Worm (Caenorhabditis elegans): Measurements from ENCODE around the gene add-2.

- TF ChIP-seq ama-1 (optimal IDR thresholded peaks at IDR 0.05) (peak; percentile 28), hmbx-1 (tag; optimal IDR thresholded peaks at IDR 0.05) (no peak), ets-7 (tag; optimal IDR thresholded peaks at IDR 0.05) (no peak), B0310.2 (tag; optimal IDR thresholded peaks at IDR 0.05) (no peak), pes-1 (GFP tag; IDR thresholded peaks at IDR 0.05) (no peak), tra-4 (tag; optimal IDR thresholded peaks at IDR 0.05) (no peak), ceh-36 (tag; optimal IDR thresholded peaks at IDR 0.05) (no peak), sea-1 (GFP tag; conservative IDR thresholded peaks at IDR 0.05) (no peak), aly-1 (tag; optimal IDR thresholded peaks at IDR 0.05) (no peak), hnd-1 (tag; optimal IDR thresholded peaks at IDR 0.05) (no peak), flt-1 (GFP tag; IDR thresholded peaks at IDR 0.05) (no peak), ceh-13 (GFP tag; optimal IDR thresholded peaks at IDR 0.05) (no peak)
Measured at ce11 chrV:11978179-11978578, 35.0 kb downstream of the add-2 start, which contains the start of gene mif-2.
